Fruit fly (Drosophila melanogaster) whole organism, embryonic: ENCODE data around the gene VhaM9.7-c.

Source experiments
- B-H2 ChIP-seq: fragments of 200-800 bp; sonication (Bioruptor generic); optimal IDR thresholded peaks from 2 replicates; lab custom pipeline; 2018; ENCODE audit warnings: missing biosample characterization, mild to moderate bottlenecking, missing genetic modification characterization
- Bgb ChIP-seq: fragments of 200-800 bp; sonication (Bioruptor generic); IDR thresholded peaks from 2 replicates; pipeline ENCODE4 v1.3.6; 2022; ENCODE audit warnings: missing biosample characterization, missing genetic modification characterization; ENCODE audit not compliant: partially characterized antibody
- CG10147 ChIP-seq: fragments of 200-800 bp; sonication (Bioruptor generic); optimal IDR thresholded peaks from 2 replicates; lab custom pipeline; 2019; ENCODE audit warnings: missing biosample characterization, mild to moderate bottlenecking, missing genetic modification characterization, moderate library complexity
- CG11695 ChIP-seq: fragments of 200-800 bp; sonication (Bioruptor generic); IDR thresholded peaks from 3 replicates; pipeline ENCODE4 v1.3.6; 2022; ENCODE audit warnings: missing biosample characterization, missing genetic modification characterization
- CG13894 ChIP-seq: fragments of 200-800 bp; sonication (Bioruptor generic); optimal IDR thresholded peaks from 3 replicates; lab custom pipeline; 2018; ENCODE audit warnings: missing biosample characterization, mild to moderate bottlenecking, missing genetic modification characterization, moderate library complexity
- CG16813 ChIP-seq: fragments of 200-800 bp; sonication (Bioruptor generic); IDR thresholded peaks from 3 replicates; pipeline ENCODE4 v1.3.6; 2022; ENCODE audit warnings: missing biosample characterization, missing genetic modification characterization; ENCODE audit not compliant: partially characterized antibody
- CG6689 ChIP-seq: fragments of 200-800 bp; sonication (Bioruptor generic); IDR thresholded peaks from 2 replicates; pipeline ENCODE4 v1.3.6; 2022; ENCODE audit warnings: missing biosample characterization, missing genetic modification characterization
- CG8089 ChIP-seq: fragments of 200-800 bp; sonication (Bioruptor generic); optimal IDR thresholded peaks from 3 replicates; lab custom pipeline; 2016; ENCODE audit warnings: missing biosample characterization, missing genetic modification characterization
- CG8281 ChIP-seq: fragments of 200-800 bp; sonication (Bioruptor generic); optimal IDR thresholded peaks from 2 replicates; lab custom pipeline; 2018; ENCODE audit warnings: missing biosample characterization, mild to moderate bottlenecking, missing genetic modification characterization, moderate library complexity
- CkIIα-i1 ChIP-seq: fragments of 200-800 bp; sonication (Bioruptor generic); IDR thresholded peaks from 2 replicates; pipeline ENCODE4 v1.3.6; 2022; ENCODE audit warnings: missing biosample characterization, missing genetic modification characterization
- CoRest ChIP-seq: fragments of 200-800 bp; sonication (Bioruptor generic); optimal IDR thresholded peaks from 3 replicates; lab custom pipeline; 2018; ENCODE audit warnings: missing biosample characterization, mild to moderate bottlenecking, missing genetic modification characterization, moderate library complexity
- D19B ChIP-seq: fragments of 200-800 bp; sonication (Bioruptor generic); optimal IDR thresholded peaks from 2 replicates; lab custom pipeline; 2017; ENCODE audit warnings: missing biosample characterization, mild to moderate bottlenecking, missing genetic modification characterization
- Deaf1 ChIP-seq: fragments of 200-800 bp; optimal IDR thresholded peaks from 3 replicates; lab custom pipeline; 2019; ENCODE audit warnings: missing biosample characterization, mild to moderate bottlenecking, missing genetic modification characterization, moderate library complexity
- E2f2 ChIP-seq: fragments of 200-800 bp; sonication (Bioruptor generic); IDR thresholded peaks from 2 replicates; pipeline ENCODE4 v1.3.6; 2022; ENCODE audit warnings: missing biosample characterization, missing genetic modification characterization
- HLH54F ChIP-seq: fragments of 200-800 bp; sonication (Bioruptor generic); optimal IDR thresholded peaks from 3 replicates; lab custom pipeline; 2016; ENCODE audit warnings: missing biosample characterization, missing genetic modification characterization
- Hmr ChIP-seq: fragments of 200-800 bp; sonication (Bioruptor generic); optimal IDR thresholded peaks from 3 replicates; lab custom pipeline; 2017; ENCODE audit warnings: mild to moderate bottlenecking, missing biosample characterization, missing genetic modification reagents, missing genetic modification characterization
- MBD-R2 ChIP-seq: fragments of 200-800 bp; sonication (Bioruptor generic); IDR thresholded peaks from 2 replicates; pipeline ENCODE4 v1.3.6; 2022; ENCODE audit warnings: missing biosample characterization, missing genetic modification characterization
- Med ChIP-seq: fragments of 200-800 bp; sonication (Bioruptor generic); peaks from one replicate; lab custom pipeline; 2016; ENCODE audit warnings: missing biosample characterization, missing genetic modification characterization, mild to moderate bottlenecking, inconsistent platforms, moderate library complexity
- Myb ChIP-seq: fragments of 200-800 bp; sonication (Bioruptor generic); optimal IDR thresholded peaks from 2 replicates; lab custom pipeline; 2016; ENCODE audit warnings: missing biosample characterization, missing genetic modification characterization
- Nf-YB ChIP-seq: fragments of 200-800 bp; sonication (Bioruptor generic); optimal IDR thresholded peaks from 3 replicates; lab custom pipeline; 2019; ENCODE audit warnings: missing biosample characterization, mild to moderate bottlenecking, missing genetic modification characterization, moderate library complexity
- Oli ChIP-seq: fragments of 200-800 bp; sonication (Bioruptor generic); optimal IDR thresholded peaks from 2 replicates; lab custom pipeline; 2018; ENCODE audit warnings: missing biosample characterization, mild to moderate bottlenecking, missing genetic modification characterization, moderate library complexity
- Ravus ChIP-seq: fragments of 200-800 bp; sonication (Bioruptor generic); IDR thresholded peaks from 2 replicates; pipeline ENCODE4 v1.3.6; 2022; ENCODE audit warnings: missing biosample characterization, missing genetic modification characterization
- Scr ChIP-seq: fragments of 200-800 bp; sonication (Bioruptor generic); IDR thresholded peaks from 2 replicates; pipeline ENCODE4 v1.3.6; 2022; ENCODE audit warnings: missing biosample characterization, missing genetic modification characterization; ENCODE audit not compliant: partially characterized antibody
- abd-A ChIP-seq: fragments of 200-800 bp; sonication (Bioruptor generic); optimal IDR thresholded peaks from 3 replicates; lab custom pipeline; 2019; ENCODE audit warnings: missing biosample characterization, mild to moderate bottlenecking, missing genetic modification characterization, moderate library complexity
- bigmax ChIP-seq: fragments of 200-800 bp; sonication (Bioruptor generic); optimal IDR thresholded peaks from 2 replicates; lab custom pipeline; 2018; ENCODE audit warnings: missing biosample characterization, mild to moderate bottlenecking, missing genetic modification characterization
- crc ChIP-seq: fragments of 200-800 bp; sonication (Bioruptor generic); optimal IDR thresholded peaks from 2 replicates; lab custom pipeline; 2016; ENCODE audit warnings: missing biosample characterization, missing genetic modification characterization
- disco-r ChIP-seq: fragments of 200-800 bp; sonication (Bioruptor generic); optimal IDR thresholded peaks from 2 replicates; lab custom pipeline; 2016; ENCODE audit warnings: missing biosample characterization, missing genetic modification characterization
- eyg ChIP-seq: fragments of 200-800 bp; sonication (Bioruptor generic); optimal IDR thresholded peaks from 3 replicates; lab custom pipeline; 2016; ENCODE audit warnings: missing biosample characterization, missing genetic modification characterization
- fd3F ChIP-seq: fragments of 200-800 bp; sonication (Bioruptor generic); optimal IDR thresholded peaks from 2 replicates; lab custom pipeline; 2018; ENCODE audit warnings: missing biosample characterization, mild to moderate bottlenecking, missing genetic modification characterization, moderate library complexity
- hbn ChIP-seq: fragments of 200-800 bp; sonication (Bioruptor generic); IDR thresholded peaks from 2 replicates; pipeline ENCODE4 v1.3.6; 2022; ENCODE audit warnings: missing biosample characterization, missing genetic modification characterization; ENCODE audit not compliant: partially characterized antibody
- kni ChIP-seq: fragments of 200-800 bp; sonication (Bioruptor generic); optimal IDR thresholded peaks from 3 replicates; lab custom pipeline; 2017; ENCODE audit warnings: mild to moderate bottlenecking, missing biosample characterization, missing genetic modification reagents, missing genetic modification characterization
- maf-S ChIP-seq: fragments of 200-800 bp; sonication (Bioruptor generic); optimal IDR thresholded peaks from 2 replicates; lab custom pipeline; 2016; ENCODE audit warnings: missing biosample characterization, missing genetic modification characterization
- nom ChIP-seq: fragments of 200-800 bp; sonication (Bioruptor generic); optimal IDR thresholded peaks from 2 replicates; lab custom pipeline; 2017; ENCODE audit warnings: missing biosample characterization, missing genetic modification characterization, mild to moderate bottlenecking, moderate library complexity, missing genetic modification reagents
- peb ChIP-seq: fragments of 200-800 bp; sonication (Bioruptor generic); IDR thresholded peaks from 2 replicates; pipeline ENCODE4 v1.3.6; 2022; ENCODE audit warnings: missing biosample characterization, missing genetic modification characterization
- scrt ChIP-seq: fragments of 200-800 bp; sonication (Bioruptor generic); optimal IDR thresholded peaks from 2 replicates; lab custom pipeline; 2018; ENCODE audit warnings: missing biosample characterization, mild to moderate bottlenecking, missing genetic modification characterization, moderate library complexity
- shn ChIP-seq: fragments of 200-800 bp; sonication (Bioruptor generic); optimal IDR thresholded peaks from 3 replicates; lab custom pipeline; 2016; ENCODE audit warnings: missing biosample characterization, missing genetic modification characterization
- sim ChIP-seq: fragments of 200-800 bp; sonication (Bioruptor generic); IDR thresholded peaks from 2 replicates; pipeline ENCODE4 v1.3.6; 2022; ENCODE audit warnings: missing biosample characterization, missing genetic modification characterization
- ssp ChIP-seq: fragments of 200-800 bp; sonication (Bioruptor generic); IDR thresholded peaks from 2 replicates; pipeline ENCODE4 v1.3.6; 2022; ENCODE audit warnings: missing biosample characterization, missing genetic modification characterization

Gene VhaM9.7-c

DNA sequence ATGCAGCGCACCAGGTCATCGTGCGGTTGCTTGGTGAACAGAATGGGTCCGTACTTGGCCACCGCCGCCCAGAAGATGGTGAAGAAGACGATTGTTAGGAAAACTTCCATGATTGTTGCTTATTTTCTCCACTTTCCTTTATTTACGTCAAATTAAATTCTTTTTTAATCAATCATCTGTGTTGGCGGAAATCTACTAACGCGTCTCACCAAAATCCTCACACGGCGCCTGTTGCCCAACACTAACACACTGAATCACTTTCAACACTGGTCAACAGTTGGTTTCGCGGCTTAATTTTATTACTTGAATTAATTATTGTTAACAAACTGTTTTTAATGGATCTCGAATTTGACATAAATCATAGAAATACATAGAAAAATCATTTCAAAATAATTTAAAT lies at the start of gene VhaM9.7-c (continued):
- no peak for TF ChIP-seq Nf-YB (GFP tag; lab: Kevin White, UChicago)
- no peak for TF ChIP-seq peb
- TF ChIP-seq Hmr (GFP tag; lab: Kevin White, UChicago), result peak; percentile 23
- TF ChIP-seq bigmax (GFP tag; lab: Kevin White, UChicago), result no peak
- no peak for TF ChIP-seq kni
- peak; percentile 67 for TF ChIP-seq Myb (GFP tag; lab: Kevin White, UChicago)
- TF ChIP-seq disco-r (GFP tag; lab: Kevin White, UChicago), result no peak
- TF ChIP-seq B-H2 (GFP tag; lab: Kevin White, UChicago), result peak; percentile 70
- peak; percentile 40 for TF ChIP-seq maf-S (GFP tag; lab: Kevin White, UChicago)
- TF ChIP-seq shn (GFP tag; lab: Kevin White, UChicago), result peak; percentile 40
- no peak for TF ChIP-seq CkIIα-i1 (GFP tag; lab: Robert Waterston, UW)
- peak; percentile 87 for TF ChIP-seq E2f2 (GFP tag; lab: Robert Waterston, UW)

DNA sequence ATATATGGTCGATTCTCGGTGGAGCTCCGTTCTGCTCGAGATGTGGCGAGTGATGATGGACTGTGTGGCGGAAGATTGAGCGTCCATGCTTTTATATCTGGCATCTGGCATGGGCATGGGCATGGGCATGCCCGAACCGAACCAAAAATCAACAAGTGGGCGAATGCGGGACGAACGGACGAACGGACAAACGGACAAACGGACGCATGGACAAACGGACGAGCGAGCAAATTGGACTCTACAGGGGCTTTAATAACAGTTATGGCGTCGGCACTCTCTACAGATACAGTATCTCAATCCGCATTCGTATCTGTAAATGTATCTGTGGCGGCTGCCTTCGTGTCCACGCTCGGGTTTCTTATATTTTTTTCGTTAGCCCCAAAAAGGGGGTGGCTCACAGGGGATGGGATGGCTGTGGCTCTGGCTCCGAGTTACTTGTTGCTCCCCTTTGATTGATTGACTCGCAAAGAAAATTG lies 49.5 kb upstream of the VhaM9.7-c start, which contains the start of gene ImpL2:
TSS of gene ImpL2 (minus strand) at position 51 of the 476 bp plus-strand sequence.
- TF ChIP-seq kni (no peak), crc (no peak), eyg (GFP tag; lab: Kevin White, UChicago) (no peak), scrt (peak; percentile 79), CoRest (tag; lab: Kevin White, UChicago) (no peak), Oli (tag; lab: Kevin White, UChicago) (no peak), CG8089 (GFP tag; lab: Kevin White, UChicago) (no peak), nom (GFP tag; lab: Kevin White, UChicago) (no peak), abd-A (tag; lab: Kevin White, UChicago) (peak; percentile 45), HLH54F (GFP tag; lab: Kevin White, UChicago) (no peak), CG6689 (GFP tag; lab: Robert Waterston, UW) (no peak), Bgb (no peak), Deaf1 (peak; percentile 93), hbn (no peak), Ravus (GFP tag; lab: Robert Waterston, UW) (no peak), CG8281 (tag; lab: Kevin White, UChicago) (peak; percentile 79), CG11695 (no peak), sim (GFP tag; lab: Robert Waterston, UW) (no peak), CG16813 (GFP tag; lab: Robert Waterston, UW) (no peak), CG10147 (GFP tag; lab: Kevin White, UChicago) (no peak), D19B (GFP tag; lab: Kevin White, UChicago) (no peak), Scr (GFP tag; lab: Robert Waterston, UW) (no peak), MBD-R2 (no peak), ssp (GFP tag; lab: Robert Waterston, UW) (no peak), CG13894 (tag; lab: Kevin White, UChicago) (peak; percentile 91), Med (GFP tag; lab: Kevin White, UChicago) (peak; percentile 36), fd3F (GFP tag; lab: Kevin White, UChicago) (no peak)
